Fruit fly (Drosophila melanogaster) whole organism, wandering third instar larva: Measurements from ENCODE around the gene mbc.

Experiments used
- Abd-B ChIP-seq: fragments of >200 bp; optimal IDR thresholded peaks from 2 replicates; lab custom pipeline; 2017; ENCODE audit warnings: missing biosample characterization, missing genetic modification characterization
- Dfd ChIP-seq: fragments of >200 bp; optimal IDR thresholded peaks from 2 replicates; lab custom pipeline; 2017; ENCODE audit warnings: missing biosample characterization, missing genetic modification characterization
- Myc ChIP-seq: fragments of >200 bp; optimal IDR thresholded peaks from 2 replicates; lab custom pipeline; 2017
- Rel ChIP-seq, 2 experiments: fragments of 200-800 bp; sonication (Bioruptor generic) in 1 of 2; optimal IDR thresholded peaks; 2 replicates in 1 of 2; 3 replicates in 1 of 2; lab custom pipeline; 2016 to 2019; ENCODE audit warnings: mild to moderate bottlenecking in 2 of 2, missing biosample characterization in 2 of 2, missing genetic modification characterization in 2 of 2, moderate library complexity in 1 of 2
- Sp1 ChIP-seq: fragments of 200-800 bp; sonication (Bioruptor generic); optimal IDR thresholded peaks from 3 replicates; lab custom pipeline; 2019; ENCODE audit warnings: missing biosample characterization, mild to moderate bottlenecking, missing genetic modification characterization, moderate library complexity
- dl ChIP-seq, 2 experiments: fragments of 175-275, 200-275 bp in 1 of 2; fragments of 200-275 bp in 1 of 2; sonication (Bioruptor generic); optimal IDR thresholded peaks; lab custom pipeline; 2018; ENCODE audit warnings: mild to moderate bottlenecking in 2 of 2, missing biosample characterization in 2 of 2, missing genetic modification characterization in 2 of 2, moderate library complexity in 2 of 2; ENCODE audit not compliant: partially characterized antibody in 2 of 2, insufficient read depth in 1 of 2
- foxo ChIP-seq, 2 experiments: fragments of 200-800 bp; sonication (Bioruptor generic); optimal IDR thresholded peaks; 2 replicates in 1 of 2; 3 replicates in 1 of 2; lab custom pipeline; 2016 to 2017; ENCODE audit warnings: missing biosample characterization in 2 of 2, missing genetic modification characterization in 2 of 2
- psq ChIP-seq: fragments of 200-800 bp; sonication (Bioruptor generic); optimal IDR thresholded peaks from 3 replicates; lab custom pipeline; 2017; ENCODE audit warnings: missing biosample characterization, mild to moderate bottlenecking, missing genetic modification characterization, moderate library complexity
- sage ChIP-seq: fragments of 200-800 bp; sonication (Bioruptor generic); optimal IDR thresholded peaks from 2 replicates; lab custom pipeline; 2016; ENCODE audit warnings: missing biosample characterization, mild to moderate bottlenecking, missing genetic modification characterization
- tai ChIP-seq: sonication (Bioruptor generic); optimal IDR thresholded peaks from 2 replicates; lab custom pipeline; 2016; ENCODE audit warnings: missing biosample characterization, missing genetic modification characterization
- usp ChIP-seq: fragments of >200 bp; optimal IDR thresholded peaks from 2 replicates; lab custom pipeline; 2017; ENCODE audit warnings: missing biosample characterization, missing genetic modification characterization

- no peak for TF ChIP-seq usp
- no peak for TF ChIP-seq Dfd (GFP tag; lab: Kevin White, UChicago)
- no peak for TF ChIP-seq sage (GFP tag; lab: Kevin White, UChicago)
- TF ChIP-seq Sp1 (GFP tag; lab: Kevin White, UChicago): peak; percentile 84
- no peak for TF ChIP-seq Abd-B (GFP tag; lab: Kevin White, UChicago)
- no peak for TF ChIP-seq Myc (lab: Kevin White, UChicago)
- peak; percentile 88 for TF ChIP-seq psq (GFP tag; lab: Kevin White, UChicago)
- no peak for TF ChIP-seq tai (GFP tag; lab: Kevin White, UChicago)
- peak in 1 of 2 experiments; percentile 94 for TF ChIP-seq foxo (GFP tag; optimal IDR thresholded peaks at IDR 0.05; lab: Kevin White, UChicago)
- TF ChIP-seq dl (GFP tag; optimal IDR thresholded peaks at IDR 0.05; lab: Kevin White, UChicago; ENCODE audit: insufficient read depth in 1 of 2, partially characterized antibody in 2 of 2): no peak
- no peak for TF ChIP-seq Rel (GFP tag; optimal IDR thresholded peaks at IDR 0.05; lab: Kevin White, UChicago)
- peak; percentile 70 for TF ChIP-seq Rel (tag; optimal IDR thresholded peaks at IDR 0.05; lab: Kevin White, UChicago)
Measured at dm6 chr3R:23772808-23773207, 8.8 kb upstream of the mbc start, which contains the start of gene tst.
